Worm (Caenorhabditis elegans) whole organism, L1 larva: ENCODE results near the gene Y46G5A.14.
"Not testable (repeated sequence)": the region's sequence is repeated elsewhere in the genome, so short reads cannot be mapped to it uniquely, and the experiment has no call there.

Source experiments
- C04F5.9 ChIP-seq: sonication (generic microtip); optimal IDR thresholded peaks from 2 replicates; lab custom pipeline; 2016; ENCODE audit warnings: missing genetic modification characterization, missing compliant biosample characterization
- aly-2 ChIP-seq: fragments of 150-350 bp; optimal IDR thresholded peaks from 2 replicates; lab custom pipeline; 2014; ENCODE audit warnings: missing biosample characterization, missing genetic modification characterization
- ama-1 ChIP-seq: fragments of 150-350 bp; optimal IDR thresholded peaks from 2 replicates; lab custom pipeline; 2014
- blmp-1 ChIP-seq: fragments of 150-350 bp; optimal IDR thresholded peaks from 2 replicates; lab custom pipeline; 2014; ENCODE audit warnings: missing biosample characterization, missing genetic modification characterization
- ceh-8 ChIP-seq: fragments of 200-800 bp; sonication (Bioruptor generic); optimal IDR thresholded peaks from 2 replicates; lab custom pipeline; 2018; ENCODE audit warnings: mild to moderate bottlenecking, missing genetic modification characterization, moderate library complexity, missing compliant biosample characterization
- ceh-88 ChIP-seq: fragments of 200-800 bp; sonication (Bioruptor generic); IDR thresholded peaks from 2 replicates; pipeline ENCODE4 v1.3.6; 2022; ENCODE audit warnings: missing genetic modification characterization, missing compliant biosample characterization
- ceh-90 ChIP-seq: sonication (generic microtip); optimal IDR thresholded peaks from 2 replicates; lab custom pipeline; 2016; ENCODE audit warnings: missing genetic modification characterization, missing compliant biosample characterization
- efl-1 ChIP-seq, 4 experiments: fragments of 150-350 bp; optimal IDR thresholded peaks in 3 of 4; peaks in 1 of 4; 1 replicate in 1 of 4; 2 replicates in 3 of 4; lab custom pipeline; 2014; ENCODE audit warnings: missing biosample characterization in 2 of 4, missing genetic modification characterization in 2 of 4, missing genetic modification reagents in 2 of 4
- efl-3 ChIP-seq: fragments of 200-800 bp; sonication (Bioruptor generic); optimal IDR thresholded peaks from 2 replicates; lab custom pipeline; 2018; ENCODE audit warnings: mild to moderate bottlenecking, missing genetic modification characterization, missing compliant biosample characterization
- elt-3 ChIP-seq, 6 experiments: fragments of 150-350 bp in 1 of 6; sonication (generic microtip); optimal IDR thresholded peaks; 2 replicates each; lab custom pipeline; 2017 to 2018; ENCODE audit warnings: missing biosample characterization in 6 of 6, missing genetic modification characterization in 6 of 6, inconsistent platforms in 1 of 6
- fkh-4 ChIP-seq: sonication (generic microtip); optimal IDR thresholded peaks from 2 replicates; lab custom pipeline; 2016; ENCODE audit warnings: missing compliant biosample characterization, missing genetic modification characterization, borderline replicate concordance
- fos-1 ChIP-seq: fragments of 150-350 bp; optimal IDR thresholded peaks from 2 replicates; lab custom pipeline; 2014; ENCODE audit warnings: missing biosample characterization, missing genetic modification characterization
- grh-1 ChIP-seq: fragments of 200-800 bp; sonication (Bioruptor generic); IDR thresholded peaks from 2 replicates; pipeline ENCODE4 v1.3.6; 2022; ENCODE audit warnings: missing genetic modification reagents, missing genetic modification characterization, missing compliant biosample characterization
- hlh-4 ChIP-seq: sonication (generic microtip); optimal IDR thresholded peaks from 2 replicates; lab custom pipeline; 2016; ENCODE audit warnings: mild to moderate bottlenecking, missing genetic modification characterization, missing compliant biosample characterization
- isw-1 ChIP-seq: fragments of 200-800 bp; sonication (Bioruptor generic); IDR thresholded peaks from 2 replicates; pipeline ENCODE4 v1.3.6; 2022; ENCODE audit warnings: missing genetic modification characterization, missing compliant biosample characterization
- jun-1 ChIP-seq: fragments of 150-350 bp; optimal IDR thresholded peaks from 2 replicates; lab custom pipeline; 2014; ENCODE audit warnings: missing biosample characterization, missing genetic modification reagents, missing genetic modification characterization
- lin-13 ChIP-seq: fragments of 150-350 bp; optimal IDR thresholded peaks from 2 replicates; lab custom pipeline; 2014; ENCODE audit warnings: missing biosample characterization, missing genetic modification reagents, missing genetic modification characterization
- lin-15B ChIP-seq: fragments of 150-350 bp; sonication (generic microtip); optimal IDR thresholded peaks from 3 replicates; lab custom pipeline; 2014; ENCODE audit warnings: missing biosample characterization, missing genetic modification characterization
- lin-35 ChIP-seq, 2 experiments: fragments of 150-350 bp; optimal IDR thresholded peaks; 2 replicates each; lab custom pipeline; 2014; ENCODE audit warnings: missing biosample characterization in 2 of 2, missing genetic modification characterization in 2 of 2, missing genetic modification reagents in 2 of 2
- lir-3 ChIP-seq: sonication (generic microtip); optimal IDR thresholded peaks from 2 replicates; lab custom pipeline; 2016; ENCODE audit warnings: mild to moderate bottlenecking, missing genetic modification characterization, moderate library complexity, missing compliant biosample characterization; ENCODE audit not compliant: poor library complexity
- lsy-2 ChIP-seq, 2 experiments: fragments of 150-350 bp; optimal IDR thresholded peaks; 2 replicates each; lab custom pipeline; 2014; ENCODE audit warnings: missing biosample characterization in 2 of 2, missing genetic modification characterization in 2 of 2
- mdl-1 ChIP-seq, 2 experiments: fragments of 150-350 bp; optimal IDR thresholded peaks; 2 replicates each; lab custom pipeline; 2014 to 2017; ENCODE audit warnings: missing biosample characterization in 2 of 2, missing genetic modification characterization in 2 of 2, inconsistent platforms in 1 of 2
- nhr-19 ChIP-seq: fragments of 200-800 bp; sonication (Bioruptor generic); conservative IDR thresholded peaks from 2 replicates; pipeline ENCODE4 v1.3.6; 2022; ENCODE audit warnings: missing genetic modification characterization, missing compliant biosample characterization
- nhr-237 ChIP-seq: fragments of 150-350 bp; optimal IDR thresholded peaks from 2 replicates; lab custom pipeline; 2014; ENCODE audit warnings: missing biosample characterization, missing genetic modification characterization
- nhr-28 ChIP-seq: fragments of 150-350 bp; optimal IDR thresholded peaks from 2 replicates; lab custom pipeline; 2014; ENCODE audit warnings: missing biosample characterization, missing genetic modification characterization
- nhr-47 ChIP-seq: sonication (generic microtip); optimal IDR thresholded peaks from 2 replicates; lab custom pipeline; 2016; ENCODE audit warnings: mild to moderate bottlenecking, missing genetic modification characterization, moderate library complexity, missing compliant biosample characterization
- nhr-76 ChIP-seq: sonication (generic microtip); optimal IDR thresholded peaks from 2 replicates; lab custom pipeline; 2017; ENCODE audit warnings: missing biosample characterization, missing genetic modification characterization
- nhr-84 ChIP-seq: sonication (generic microtip); optimal IDR thresholded peaks from 2 replicates; lab custom pipeline; 2017; ENCODE audit warnings: missing biosample characterization, missing genetic modification characterization
- skn-1 ChIP-seq: fragments of 150-350 bp; optimal IDR thresholded peaks from 2 replicates; lab custom pipeline; 2014; ENCODE audit warnings: missing biosample characterization, missing genetic modification characterization
- sox-4 ChIP-seq: sonication (generic microtip); optimal IDR thresholded peaks from 2 replicates; lab custom pipeline; 2016; ENCODE audit warnings: missing genetic modification characterization, missing compliant biosample characterization
- sptf-1 ChIP-seq: fragments of 150-350 bp; optimal IDR thresholded peaks from 2 replicates; lab custom pipeline; 2014; ENCODE audit warnings: missing biosample characterization, missing genetic modification characterization
- sup-37 ChIP-seq: fragments of 200-800 bp; sonication (Bioruptor generic); optimal IDR thresholded peaks from 2 replicates; lab custom pipeline; 2018; ENCODE audit warnings: mild to moderate bottlenecking, missing genetic modification characterization, missing compliant biosample characterization
- unc-130 ChIP-seq: fragments of 150-350 bp; optimal IDR thresholded peaks from 2 replicates; lab custom pipeline; 2017; ENCODE audit warnings: missing biosample characterization, missing genetic modification characterization, inconsistent platforms
- unc-30 ChIP-seq: sonication (generic microtip); optimal IDR thresholded peaks from 2 replicates; lab custom pipeline; 2017; ENCODE audit warnings: missing biosample characterization, missing genetic modification characterization
- unc-62 ChIP-seq: fragments of 150-350 bp; optimal IDR thresholded peaks from 2 replicates; lab custom pipeline; 2014; ENCODE audit warnings: missing biosample characterization, missing genetic modification reagents, missing genetic modification characterization
- vab-15 ChIP-seq: sonication (generic microtip); optimal IDR thresholded peaks from 2 replicates; lab custom pipeline; 2017; ENCODE audit warnings: missing genotype, mild to moderate bottlenecking, missing genetic modification characterization, missing compliant biosample characterization
- xbp-1 ChIP-seq: sonication (generic microtip); optimal IDR thresholded peaks from 2 replicates; lab custom pipeline; 2016; ENCODE audit warnings: missing genetic modification characterization, missing compliant biosample characterization

Y46G5A.14 gene

ce11 chrII:12738284-12739201 lies 36.0 kb upstream of the Y46G5A.14 start, which contains the start of gene pisy-1 (continued):
- TF ChIP-seq vab-15 (tag; lab: Kevin White, UChicago), result peak; percentile 53
- no peak for TF ChIP-seq aly-2
- no peak for TF ChIP-seq unc-62 (GFP tag; lab: Kevin White, UChicago)
- TF ChIP-seq lin-13 (GFP tag; lab: Kevin White, UChicago), result peak; percentile 32
- TF ChIP-seq grh-1 (GFP tag; lab: Robert Waterston, UW), result no peak
- TF ChIP-seq lir-3 (tag; lab: Kevin White, UChicago), result no peak
- TF ChIP-seq nhr-47 (tag; lab: Kevin White, UChicago), result no peak
- no peak for TF ChIP-seq fos-1 (tag; lab: Kevin White, UChicago)
- peak; percentile 6; the same call in 1 of the 2 replicates for TF ChIP-seq isw-1
- no peak; the same call in 1 of the 2 replicates for TF ChIP-seq nhr-19 (GFP tag; lab: Robert Waterston, UW)
- no peak for TF ChIP-seq hlh-4 (tag; lab: Kevin White, UChicago)
- TF ChIP-seq skn-1 (tag; lab: Kevin White, UChicago), result peak; percentile 68
- no peak for TF ChIP-seq nhr-237 (tag; lab: Kevin White, UChicago)
- peak; percentile 70 for TF ChIP-seq unc-130 (tag; lab: Kevin White, UChicago)
- no peak for TF ChIP-seq efl-3 (GFP tag; lab: Kevin White, UChicago)
- TF ChIP-seq elt-3 (tag; optimal IDR thresholded peaks at IDR 0.05; lab: Kevin White, UChicago), result no peak
- TF ChIP-seq lin-15B (tag; lab: Kevin White, UChicago), result peak; percentile 53
- TF ChIP-seq, all 84 proteins: peak for 23

- TF ChIP-seq sox-4 (tag; lab: Kevin White, UChicago), result no peak
- no peak for TF ChIP-seq nhr-28
- TF ChIP-seq lsy-2 (tag; optimal IDR thresholded peaks at IDR 0.05; lab: Kevin White, UChicago), result no peak
- TF ChIP-seq unc-30 (tag; lab: Kevin White, UChicago), result no peak
Measured at ce11 chrII:12739306-12739705, 35.2 kb upstream of the Y46G5A.14 start.

- TF ChIP-seq sox-4 (tag; lab: Kevin White, UChicago); nhr-76 (tag; lab: Kevin White, UChicago); blmp-1: not testable (repeated sequence)
Measured at ce11 chrII:12753725-12754124, 20.8 kb upstream of the Y46G5A.14 start, which contains the start of gene Y46G5A.39. TSS of gene Y46G5A.39 (minus strand) at chrII:12753825.

- no peak for TF ChIP-seq ceh-90 (tag; lab: Kevin White, UChicago)
- TF ChIP-seq nhr-28, result no peak
- TF ChIP-seq lin-35 (GFP tag; optimal IDR thresholded peaks at IDR 0.05; lab: Kevin White, UChicago), result no peak
- TF ChIP-seq jun-1 (tag; lab: Kevin White, UChicago), result no peak
- TF ChIP-seq ceh-88, result no peak
- TF ChIP-seq nhr-47 (tag; lab: Kevin White, UChicago), result no peak
- TF ChIP-seq lin-15B (tag; lab: Kevin White, UChicago), result no peak
- no peak for TF ChIP-seq efl-1 (optimal IDR thresholded peaks at IDR 0.05; lab: Kevin White, UChicago)
- no peak for TF ChIP-seq efl-1 (GFP tag; optimal IDR thresholded peaks at IDR 0.05 in 1 of 2; lab: Kevin White, UChicago)
- TF ChIP-seq ama-1 (lab: Kevin White, UChicago), result no peak
- no peak for TF ChIP-seq xbp-1
- TF ChIP-seq C04F5.9 (tag; lab: Kevin White, UChicago), result no peak
- no peak for TF ChIP-seq mdl-1 (tag; optimal IDR thresholded peaks at IDR 0.05; lab: Kevin White, UChicago)
- TF ChIP-seq sptf-1 (tag; lab: Kevin White, UChicago), result no peak
- no peak for TF ChIP-seq ceh-8 (GFP tag; lab: Kevin White, UChicago)
- no peak for TF ChIP-seq fos-1 (tag; lab: Kevin White, UChicago)
- TF ChIP-seq fkh-4 (tag; lab: Kevin White, UChicago), result no peak
- no peak for TF ChIP-seq nhr-84 (tag; lab: Kevin White, UChicago)
- TF ChIP-seq sup-37 (GFP tag; lab: Kevin White, UChicago), result no peak
- no peak for TF ChIP-seq nhr-237 (tag; lab: Kevin White, UChicago)
Measured at ce11 chrII:12756180-12756579, 18.3 kb upstream of the Y46G5A.14 start, which contains the start of the genes Y46G5A.7 and Y46G5A.8. TSS of gene Y46G5A.7 (minus strand) at chrII:12756332. TSS of gene Y46G5A.8 (plus strand) at chrII:12756338.
